Worm (Caenorhabditis elegans) whole organism, late embryonic: ENCODE measurements around the gene E02H1.6.

Experiments
- T23F11.4 ChIP-seq: fragments of 200-800 bp; sonication (Bioruptor generic); optimal IDR thresholded peaks from 2 replicates; lab custom pipeline; 2018; ENCODE audit warnings: mild to moderate bottlenecking, missing genetic modification characterization, missing compliant biosample characterization
- ama-1 ChIP-seq: fragments of 150-350 bp; optimal IDR thresholded peaks from 2 replicates; lab custom pipeline; 2014
- ceh-34 ChIP-seq: sonication (generic microtip); optimal IDR thresholded peaks from 2 replicates; lab custom pipeline; 2016; ENCODE audit warnings: mild to moderate bottlenecking, missing genetic modification characterization, missing compliant biosample characterization
- elt-4 ChIP-seq: sonication (generic microtip); optimal IDR thresholded peaks from 2 replicates; lab custom pipeline; 2016; ENCODE audit warnings: missing genetic modification characterization, missing compliant biosample characterization
- fkh-10 ChIP-seq: fragments of 150-350 bp; optimal IDR thresholded peaks from 2 replicates; lab custom pipeline; 2014; ENCODE audit warnings: missing biosample characterization, missing genetic modification reagents, missing genetic modification characterization
- gmeb-2 ChIP-seq: sonication (generic microtip); optimal IDR thresholded peaks from 2 replicates; lab custom pipeline; 2016; ENCODE audit warnings: missing genetic modification characterization, inconsistent platforms, missing compliant biosample characterization
- hlh-30 ChIP-seq: sonication (generic microtip); optimal IDR thresholded peaks from 2 replicates; lab custom pipeline; 2017; ENCODE audit warnings: antibody characterized with exemption, missing genetic modification characterization, missing compliant biosample characterization; ENCODE audit not compliant: insufficient read depth
- lim-6 ChIP-seq: sonication (generic microtip); optimal IDR thresholded peaks from 2 replicates; lab custom pipeline; 2016; ENCODE audit warnings: missing genetic modification characterization, missing compliant biosample characterization
- pqm-1 ChIP-seq: sonication (generic microtip); optimal IDR thresholded peaks from 2 replicates; lab custom pipeline; 2016; ENCODE audit warnings: missing genetic modification characterization, missing compliant biosample characterization
- rnt-1 ChIP-seq: sonication (generic microtip); optimal IDR thresholded peaks from 2 replicates; lab custom pipeline; 2016; ENCODE audit warnings: missing genetic modification characterization, missing compliant biosample characterization
- tbx-7 ChIP-seq: sonication (generic microtip); optimal IDR thresholded peaks from 2 replicates; lab custom pipeline; 2016; ENCODE audit warnings: missing genotype, missing genetic modification characterization, missing compliant biosample characterization
- unc-3 ChIP-seq, 2 experiments: fragments of 200-800 bp in 1 of 2; sonication (Bioruptor generic) in 1 of 2; sonication (generic microtip) in 1 of 2; conservative IDR thresholded peaks in 1 of 2; optimal IDR thresholded peaks in 1 of 2; 2 replicates each; pipeline versions ENCODE4 v1.3.6 to Lab custom; 2016 to 2022; ENCODE audit warnings: missing compliant biosample characterization in 2 of 2, missing genetic modification characterization in 2 of 2, missing genetic modification reagents in 1 of 2
- zip-5 ChIP-seq: sonication (generic microtip); optimal IDR thresholded peaks from 2 replicates; lab custom pipeline; 2016; ENCODE audit warnings: missing genetic modification characterization, missing compliant biosample characterization

DNA sequence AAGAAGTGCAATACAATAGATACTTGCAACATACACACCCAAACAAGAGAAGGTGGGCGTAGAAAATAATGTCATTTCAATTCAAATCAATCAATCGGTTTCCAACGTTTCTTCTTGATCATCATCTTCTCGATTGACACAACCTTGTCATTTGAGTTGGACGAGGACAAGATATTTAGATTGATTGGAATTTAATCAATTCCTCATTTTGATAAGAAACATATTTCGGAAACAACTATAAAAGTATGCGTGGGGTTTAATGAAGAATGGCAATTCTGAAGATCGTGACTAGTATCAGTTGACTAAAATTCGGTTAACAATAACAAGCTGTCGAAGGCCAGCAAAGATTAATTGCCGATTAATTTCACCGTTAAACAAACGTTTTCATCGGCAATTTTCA is 24.1 kb downstream of the E02H1.6 start:
- TF ChIP-seq ama-1 (lab: Kevin White, UChicago) (no peak), elt-4 (tag; lab: Kevin White, UChicago) (no peak), pqm-1 (tag; lab: Kevin White, UChicago) (no peak), ceh-34 (no peak), T23F11.4 (GFP tag; lab: Kevin White, UChicago) (no peak), gmeb-2 (tag; lab: Kevin White, UChicago) (no peak), fkh-10 (GFP tag; lab: Kevin White, UChicago) (no peak), rnt-1 (tag; lab: Kevin White, UChicago) (no peak), lim-6 (no peak), unc-3 (GFP tag; conservative IDR thresholded peaks at IDR 0.05; lab: Robert Waterston, UW) (no peak), unc-3 (tag; optimal IDR thresholded peaks at IDR 0.05; lab: Kevin White, UChicago) (no peak), tbx-7 (no peak), hlh-30 (tag; lab: Kevin White, UChicago) (no peak), zip-5 (no peak)
